Fruit fly (Drosophila melanogaster) whole organism, embryonic: Measurements from ENCODE around the gene Or83a.
A peak's percentile ranks its signal among the peaks of the same experiment; 100 is the strongest.

ENCODE experiments used
- Adf1 ChIP-seq: fragments of 200-800 bp; sonication (Bioruptor generic); IDR thresholded peaks from 2 replicates; pipeline ENCODE4 v1.3.6; 2022; ENCODE audit warnings: missing biosample characterization, missing genetic modification characterization
- Antp ChIP-seq: fragments of 200-800 bp; sonication (Bioruptor generic); optimal IDR thresholded peaks from 3 replicates; lab custom pipeline; 2016; ENCODE audit warnings: missing biosample characterization, missing genetic modification characterization
- Atf3 ChIP-seq: fragments of 200-800 bp; sonication (Bioruptor generic); optimal IDR thresholded peaks from 3 replicates; lab custom pipeline; 2016; ENCODE audit warnings: missing biosample characterization, missing genetic modification characterization
- Blimp-1 ChIP-seq: fragments of 200-800 bp; sonication (Bioruptor generic); optimal IDR thresholded peaks from 3 replicates; lab custom pipeline; 2018; ENCODE audit warnings: missing biosample characterization, missing genetic modification characterization, mild to moderate bottlenecking, moderate library complexity, missing genetic modification reagents
- CG10274 ChIP-seq: fragments of 200-800 bp; sonication (Bioruptor generic); optimal IDR thresholded peaks from 3 replicates; lab custom pipeline; 2017; ENCODE audit warnings: missing biosample characterization, mild to moderate bottlenecking, missing genetic modification characterization
- CG10321 ChIP-seq: fragments of 200-800 bp; sonication (Bioruptor generic); IDR thresholded peaks from 2 replicates; pipeline ENCODE4 v1.3.6; 2022; ENCODE audit warnings: missing biosample characterization, missing genetic modification characterization
- CG10543 ChIP-seq: fragments of 200-800 bp; sonication (Bioruptor generic); optimal IDR thresholded peaks from 3 replicates; lab custom pipeline; 2017; ENCODE audit warnings: missing biosample characterization, mild to moderate bottlenecking, missing genetic modification characterization, moderate library complexity
- CG11398 ChIP-seq: fragments of 200-800 bp; sonication (Bioruptor generic); optimal IDR thresholded peaks from 2 replicates; lab custom pipeline; 2016; ENCODE audit warnings: missing biosample characterization, missing genetic modification characterization
- CG11456 ChIP-seq: fragments of 200-800 bp; sonication (Bioruptor generic); IDR thresholded peaks from 3 replicates; pipeline ENCODE4 v1.3.6; 2022; ENCODE audit warnings: missing biosample characterization, missing genetic modification characterization
- CG12236 ChIP-seq: fragments of 200-800 bp; sonication (Bioruptor generic); optimal IDR thresholded peaks from 2 replicates; lab custom pipeline; 2016; ENCODE audit warnings: missing biosample characterization, missing genetic modification characterization
- CG13296 ChIP-seq: fragments of 200-800 bp; sonication (Bioruptor generic); optimal IDR thresholded peaks from 3 replicates; lab custom pipeline; 2018; ENCODE audit warnings: missing biosample characterization, mild to moderate bottlenecking, missing genetic modification characterization
- CG14965 ChIP-seq: fragments of 200-800 bp; sonication (Bioruptor generic); optimal IDR thresholded peaks from 2 replicates; lab custom pipeline; 2016; ENCODE audit warnings: missing biosample characterization, missing genetic modification characterization, borderline replicate concordance
- CG15514 ChIP-seq: fragments of 200-800 bp; sonication (Bioruptor generic); optimal IDR thresholded peaks from 3 replicates; lab custom pipeline; 2017; ENCODE audit warnings: missing biosample characterization, missing genetic modification characterization, mild to moderate bottlenecking, moderate library complexity, missing genetic modification reagents
- CG15601 ChIP-seq: fragments of 200-800 bp; sonication (Bioruptor generic); optimal IDR thresholded peaks from 3 replicates; lab custom pipeline; 2019; ENCODE audit warnings: missing biosample characterization, mild to moderate bottlenecking, missing genetic modification characterization, moderate library complexity
- CG32767 ChIP-seq: fragments of 200-800 bp; sonication (Bioruptor generic); IDR thresholded peaks from 2 replicates; pipeline ENCODE4 v1.3.6; 2022; ENCODE audit warnings: missing biosample characterization, missing genetic modification characterization
- CG32772 ChIP-seq: fragments of 200-800 bp; sonication (Bioruptor generic); IDR thresholded peaks from 2 replicates; pipeline ENCODE4 v1.3.6; 2022; ENCODE audit warnings: missing biosample characterization, missing genetic modification characterization
- CG33213 ChIP-seq: fragments of 200-800 bp; sonication (Bioruptor generic); optimal IDR thresholded peaks from 3 replicates; lab custom pipeline; 2016; ENCODE audit warnings: missing biosample characterization, missing genetic modification characterization
- CG4360 ChIP-seq: fragments of 200-800 bp; sonication (Bioruptor generic); IDR thresholded peaks from 2 replicates; pipeline ENCODE4 v1.3.6; 2022; ENCODE audit warnings: missing biosample characterization, missing genetic modification characterization
- CG6683 ChIP-seq: fragments of 200-800 bp; sonication (Bioruptor generic); optimal IDR thresholded peaks from 2 replicates; lab custom pipeline; 2017; ENCODE audit warnings: missing biosample characterization, mild to moderate bottlenecking, missing genetic modification characterization, missing genetic modification reagents
- CG7786 ChIP-seq: fragments of 200-800 bp; sonication (Bioruptor generic); optimal IDR thresholded peaks from 2 replicates; lab custom pipeline; 2016; ENCODE audit warnings: missing biosample characterization, missing genetic modification characterization
- CG8388 ChIP-seq: fragments of 200-800 bp; sonication (Bioruptor generic); optimal IDR thresholded peaks from 2 replicates; lab custom pipeline; 2019; ENCODE audit warnings: missing biosample characterization, mild to moderate bottlenecking, missing genetic modification characterization, moderate library complexity
- Dfd ChIP-seq, 2 experiments: fragments of >200 bp; optimal IDR thresholded peaks; 2 replicates each; lab custom pipeline; 2017; ENCODE audit warnings: missing biosample characterization in 2 of 2, missing genetic modification characterization in 2 of 2
- ERR ChIP-seq: fragments of 200-800 bp; sonication (Bioruptor generic); optimal IDR thresholded peaks from 2 replicates; lab custom pipeline; 2016; ENCODE audit warnings: missing biosample characterization, missing genetic modification characterization
- H15 ChIP-seq: fragments of 200-800 bp; sonication (Bioruptor generic); IDR thresholded peaks from 3 replicates; pipeline ENCODE4 v1.3.6; 2022; ENCODE audit warnings: missing biosample characterization, missing genetic modification characterization
- HLH3B ChIP-seq: fragments of 200-800 bp; sonication (Bioruptor generic); IDR thresholded peaks from 2 replicates; pipeline ENCODE4 v1.3.6; 2022; ENCODE audit warnings: missing biosample characterization, missing genetic modification characterization
- Hsf ChIP-seq: fragments of 200-800 bp; sonication (Bioruptor generic); optimal IDR thresholded peaks from 3 replicates; lab custom pipeline; 2016; ENCODE audit warnings: missing biosample characterization, missing genetic modification characterization
- NfI ChIP-seq: fragments of 200-800 bp; sonication (Bioruptor generic); optimal IDR thresholded peaks from 3 replicates; lab custom pipeline; 2018; ENCODE audit warnings: missing biosample characterization, mild to moderate bottlenecking, missing genetic modification characterization, moderate library complexity
- Ssrp ChIP-seq: fragments of 200-800 bp; sonication (Bioruptor generic); optimal IDR thresholded peaks from 2 replicates; lab custom pipeline; 2018; ENCODE audit warnings: missing biosample characterization, mild to moderate bottlenecking, missing genetic modification characterization, moderate library complexity
- ab ChIP-seq: fragments of 200-800 bp; sonication (Bioruptor generic); optimal IDR thresholded peaks from 2 replicates; lab custom pipeline; 2016; ENCODE audit warnings: missing biosample characterization, missing genetic modification characterization
- ash1 ChIP-seq: fragments of 200-800 bp; sonication (Bioruptor generic); optimal IDR thresholded peaks from 2 replicates; lab custom pipeline; 2018; ENCODE audit warnings: missing biosample characterization, mild to moderate bottlenecking, missing genetic modification characterization
- bowl ChIP-seq: fragments of 200-800 bp; sonication (Bioruptor generic); IDR thresholded peaks from 2 replicates; pipeline ENCODE4 v1.3.6; 2022; ENCODE audit warnings: missing biosample characterization, missing genetic modification characterization
- dysf ChIP-seq: fragments of 200-800 bp; sonication (Bioruptor generic); IDR thresholded peaks from 3 replicates; pipeline ENCODE4 v1.3.6; 2022; ENCODE audit warnings: missing biosample characterization, missing genetic modification characterization
- eyg ChIP-seq: fragments of 200-800 bp; sonication (Bioruptor generic); optimal IDR thresholded peaks from 3 replicates; lab custom pipeline; 2016; ENCODE audit warnings: missing biosample characterization, missing genetic modification characterization
- ham ChIP-seq: fragments of 200-800 bp; sonication (Bioruptor generic); IDR thresholded peaks from 2 replicates; pipeline ENCODE4 v1.3.6; 2022; ENCODE audit warnings: missing biosample characterization, missing genetic modification characterization
- hkb ChIP-seq, 2 experiments: fragments of 200-800 bp in 1 of 2; fragments of >200 bp in 1 of 2; sonication (Bioruptor generic) in 1 of 2; IDR thresholded peaks in 1 of 2; optimal IDR thresholded peaks in 1 of 2; 2 replicates each; pipeline versions ENCODE4 v1.3.6 to Lab custom; 2017 to 2022; ENCODE audit warnings: missing biosample characterization in 1 of 2, missing genetic modification characterization in 1 of 2
- lab ChIP-seq: fragments of 200-800 bp; sonication (Bioruptor generic); optimal IDR thresholded peaks from 3 replicates; lab custom pipeline; 2017; ENCODE audit warnings: missing biosample characterization, missing genetic modification characterization, mild to moderate bottlenecking, moderate library complexity, missing genetic modification reagents
- mld ChIP-seq: fragments of 200-800 bp; sonication (Bioruptor generic); IDR thresholded peaks from 3 replicates; pipeline ENCODE4 v1.3.6; 2022; ENCODE audit warnings: missing biosample characterization, missing genetic modification characterization; ENCODE audit not compliant: partially characterized antibody
- nerfin-1 ChIP-seq: fragments of 200-800 bp; sonication (Bioruptor generic); optimal IDR thresholded peaks from 3 replicates; lab custom pipeline; 2019; ENCODE audit warnings: missing biosample characterization, mild to moderate bottlenecking, missing genetic modification characterization, moderate library complexity
- nerfin-2 ChIP-seq: fragments of 200-800 bp; sonication (Bioruptor generic); IDR thresholded peaks from 2 replicates; pipeline ENCODE4 v1.3.6; 2022; ENCODE audit warnings: missing biosample characterization, missing genetic modification characterization; ENCODE audit not compliant: partially characterized antibody
- nom ChIP-seq: fragments of 200-800 bp; sonication (Bioruptor generic); optimal IDR thresholded peaks from 2 replicates; lab custom pipeline; 2017; ENCODE audit warnings: missing biosample characterization, missing genetic modification characterization, mild to moderate bottlenecking, moderate library complexity, missing genetic modification reagents
- oc ChIP-seq: fragments of 200-800 bp; sonication (Bioruptor generic); optimal IDR thresholded peaks from 2 replicates; lab custom pipeline; 2018; ENCODE audit warnings: missing biosample characterization, mild to moderate bottlenecking, missing genetic modification characterization, moderate library complexity
- prd ChIP-seq, 3 experiments: fragments of >200 bp in 2 of 3; fragments of 200-800 bp in 1 of 3; sonication (Bioruptor generic) in 1 of 3; optimal IDR thresholded peaks in 2 of 3; IDR thresholded peaks in 1 of 3; 2 replicates in 2 of 3; 3 replicates in 1 of 3; pipeline versions ENCODE4 v1.3.6 to Lab custom; 2017 to 2022; ENCODE audit warnings: missing biosample characterization in 1 of 3, missing genetic modification characterization in 1 of 3
- pzg ChIP-seq: fragments of 200-800 bp; sonication (Bioruptor generic); optimal IDR thresholded peaks from 3 replicates; lab custom pipeline; 2018; ENCODE audit warnings: missing biosample characterization, mild to moderate bottlenecking, missing genetic modification characterization, moderate library complexity
- repo ChIP-seq: fragments of 200-800 bp; sonication (Bioruptor generic); optimal IDR thresholded peaks from 2 replicates; lab custom pipeline; 2016; ENCODE audit warnings: missing biosample characterization, missing genetic modification characterization
- tio ChIP-seq: fragments of 200-800 bp; sonication (Bioruptor generic); optimal IDR thresholded peaks from 2 replicates; lab custom pipeline; 2017; ENCODE audit warnings: missing biosample characterization, missing genetic modification characterization, inconsistent platforms
- tx ChIP-seq: fragments of 200-800 bp; sonication (Bioruptor generic); optimal IDR thresholded peaks from 2 replicates; lab custom pipeline; 2016; ENCODE audit warnings: missing biosample characterization, missing genetic modification characterization
- vvl ChIP-seq: fragments of 200-800 bp; sonication (Bioruptor generic); IDR thresholded peaks from 2 replicates; pipeline ENCODE4 v1.3.6; 2022; ENCODE audit warnings: missing biosample characterization, missing genetic modification characterization
- wdn ChIP-seq: fragments of 200-800 bp; sonication (Bioruptor generic); IDR thresholded peaks from 2 replicates; pipeline ENCODE4 v1.3.6; 2022; ENCODE audit warnings: missing biosample characterization, missing genetic modification characterization
- wor ChIP-seq: fragments of 200-800 bp; sonication (Bioruptor generic); IDR thresholded peaks from 2 replicates; pipeline ENCODE4 v1.3.6; 2022; ENCODE audit warnings: missing biosample characterization, missing genetic modification characterization

The Or83a gene

DNA sequence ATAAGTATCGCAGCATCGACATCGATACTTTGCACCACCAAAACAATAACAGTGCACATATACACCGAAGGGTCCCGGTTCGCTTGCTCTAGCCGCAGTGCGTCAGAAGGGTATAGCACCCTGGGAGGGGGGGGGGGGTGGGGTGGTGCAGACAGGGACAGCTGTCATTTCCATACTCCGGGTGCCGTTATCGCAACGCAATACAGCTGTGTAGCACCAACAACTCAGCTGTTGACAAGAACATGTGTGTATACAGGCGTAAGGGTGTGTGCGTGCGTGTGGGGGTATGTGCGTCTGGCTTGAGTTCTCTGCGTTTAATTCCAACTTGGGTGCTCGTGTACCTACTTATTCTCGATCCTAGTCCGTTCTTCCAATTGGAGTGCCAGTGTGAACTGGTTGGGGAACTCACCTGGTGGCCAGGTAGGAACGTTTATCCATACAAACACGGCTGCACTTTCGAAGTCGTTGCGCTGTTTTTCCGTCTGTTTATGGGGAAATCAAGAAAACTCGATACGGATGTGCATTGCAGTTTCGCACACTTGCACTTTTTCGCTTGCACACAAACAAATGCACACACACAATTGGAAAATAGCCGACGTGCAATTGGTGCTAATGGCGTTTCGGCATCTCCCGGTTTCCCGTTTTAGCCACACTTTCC is 31.4 kb downstream of the Or83a start (continued):
- TF ChIP-seq vvl (GFP tag; lab: Robert Waterston, UW) (peak; percentile 12; the same call in 1 of the 2 replicates), pzg (peak; percentile 3), bowl (GFP tag; lab: Robert Waterston, UW) (no peak), nom (GFP tag; lab: Kevin White, UChicago) (peak; percentile 60), CG32772 (GFP tag; lab: Robert Waterston, UW) (no peak), repo (GFP tag; lab: Kevin White, UChicago) (no peak), wor (GFP tag; lab: Robert Waterston, UW) (no peak), CG15601 (tag; lab: Kevin White, UChicago) (no peak), CG10543 (GFP tag; lab: Kevin White, UChicago) (peak; percentile 90), wdn (no peak), prd (optimal IDR thresholded peaks at IDR 0.05; lab: Kevin White, UChicago) (no peak), prd (GFP tag; IDR thresholded peaks at IDR 0.05; lab: Robert Waterston, UW) (no peak), tio (GFP tag; lab: Kevin White, UChicago) (no peak), CG32767 (peak; percentile 79), NfI (no peak), Antp (GFP tag; lab: Kevin White, UChicago) (no peak), dysf (GFP tag; lab: Robert Waterston, UW) (0 out of 3 replicates have a peak, but pooled peaks have one; percentile 12), CG8388 (GFP tag; lab: Kevin White, UChicago) (no peak), lab (GFP tag; lab: Kevin White, UChicago) (peak; percentile 61), CG11398 (GFP tag; lab: Kevin White, UChicago) (no peak), ham (GFP tag; lab: Robert Waterston, UW) (no peak), CG7786 (GFP tag; lab: Kevin White, UChicago) (no peak), CG4360 (GFP tag; lab: Robert Waterston, UW) (no peak), CG11456 (GFP tag; lab: Robert Waterston, UW) (peak; percentile 51; the same call in 1 of the 3 replicates), H15 (GFP tag; lab: Robert Waterston, UW) (no peak), Atf3 (GFP tag; lab: Kevin White, UChicago) (no peak), CG14965 (GFP tag; lab: Kevin White, UChicago) (no peak), mld (GFP tag; lab: Robert Waterston, UW) (no peak), oc (tag; lab: Kevin White, UChicago) (no peak), eyg (GFP tag; lab: Kevin White, UChicago) (no peak), CG10274 (no peak), CG15514 (peak; percentile 49), tx (GFP tag; lab: Kevin White, UChicago) (no peak), hkb (optimal IDR thresholded peaks at IDR 0.05; lab: Kevin White, UChicago) (no peak), hkb (GFP tag; IDR thresholded peaks at IDR 0.05; lab: Robert Waterston, UW) (no peak), nerfin-2 (GFP tag; lab: Robert Waterston, UW) (no peak), nerfin-1 (peak; percentile 98), Ssrp (no peak), CG6683 (GFP tag; lab: Kevin White, UChicago) (no peak), Adf1 (peak; percentile 19; the same call in 1 of the 2 replicates), ab (GFP tag; lab: Kevin White, UChicago) (no peak), CG13296 (GFP tag; lab: Kevin White, UChicago) (no peak), CG12236 (no peak), CG33213 (GFP tag; lab: Kevin White, UChicago) (no peak), Blimp-1 (GFP tag; lab: Kevin White, UChicago) (no peak), ash1 (GFP tag; lab: Kevin White, UChicago) (peak; percentile 81), HLH3B (peak; percentile 33; the same call in 1 of the 2 replicates), ERR (GFP tag; lab: Kevin White, UChicago) (no peak), Hsf (GFP tag; lab: Kevin White, UChicago) (no peak), CG10321 (GFP tag; lab: Robert Waterston, UW) (no peak), Dfd (GFP tag; optimal IDR thresholded peaks at IDR 0.05; lab: Kevin White, UChicago) (no peak)
